Worm (Caenorhabditis elegans) whole organism, midembryonic: Measurements from ENCODE around the gene cab-1.

Source experiments
- flt-1 ChIP-seq: fragments of 200-800 bp; sonication (Bioruptor generic); IDR thresholded peaks from 2 replicates; pipeline ENCODE4 v1.3.6; 2022; ENCODE audit warnings: missing genetic modification characterization, missing compliant biosample characterization
- med-1 ChIP-seq: sonication (generic microtip); optimal IDR thresholded peaks from 2 replicates; lab custom pipeline; 2017; ENCODE audit warnings: missing genetic modification characterization, mild to moderate bottlenecking, missing compliant biosample characterization, antibody characterized with exemption, missing genetic modification reagents; ENCODE audit not compliant: insufficient read depth

DNA sequence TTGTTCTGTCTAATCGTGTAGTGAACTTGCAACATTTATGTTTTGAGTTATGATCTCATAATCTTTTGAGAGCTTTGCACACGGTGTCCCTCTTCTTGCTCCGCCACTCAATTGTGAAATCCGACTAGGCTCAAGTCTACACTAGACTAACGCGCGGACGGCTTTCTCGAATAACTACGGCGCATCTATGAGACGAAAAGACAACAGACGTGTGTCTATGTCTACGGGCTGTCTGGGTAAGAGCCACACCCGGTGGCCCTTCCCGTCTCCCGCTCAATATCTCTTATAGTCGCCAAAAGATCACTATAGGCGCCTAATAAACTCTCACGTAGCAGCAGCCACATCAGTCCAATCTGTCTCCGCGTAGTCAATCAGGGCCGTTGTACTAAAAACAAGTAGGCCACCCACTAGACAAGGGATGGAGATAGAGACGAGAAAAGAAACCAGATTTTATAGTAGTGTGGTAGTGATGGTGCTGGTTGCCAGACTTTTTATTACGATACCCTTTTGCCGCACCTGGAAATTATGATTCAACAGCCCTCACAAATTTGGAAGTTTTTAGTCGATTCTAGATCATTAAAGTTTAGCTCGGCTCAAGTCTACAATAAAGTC lies 36.9 kb downstream of the cab-1 start:
- TF ChIP-seq flt-1 (GFP tag; lab: Robert Waterston, UW), result no peak
- no peak for TF ChIP-seq med-1 (GFP tag; lab: Kevin White, UChicago)
